Worm (Caenorhabditis elegans): Measurements from ENCODE around the gene ZK1307.8.

The ZK1307.8 gene

DNA sequence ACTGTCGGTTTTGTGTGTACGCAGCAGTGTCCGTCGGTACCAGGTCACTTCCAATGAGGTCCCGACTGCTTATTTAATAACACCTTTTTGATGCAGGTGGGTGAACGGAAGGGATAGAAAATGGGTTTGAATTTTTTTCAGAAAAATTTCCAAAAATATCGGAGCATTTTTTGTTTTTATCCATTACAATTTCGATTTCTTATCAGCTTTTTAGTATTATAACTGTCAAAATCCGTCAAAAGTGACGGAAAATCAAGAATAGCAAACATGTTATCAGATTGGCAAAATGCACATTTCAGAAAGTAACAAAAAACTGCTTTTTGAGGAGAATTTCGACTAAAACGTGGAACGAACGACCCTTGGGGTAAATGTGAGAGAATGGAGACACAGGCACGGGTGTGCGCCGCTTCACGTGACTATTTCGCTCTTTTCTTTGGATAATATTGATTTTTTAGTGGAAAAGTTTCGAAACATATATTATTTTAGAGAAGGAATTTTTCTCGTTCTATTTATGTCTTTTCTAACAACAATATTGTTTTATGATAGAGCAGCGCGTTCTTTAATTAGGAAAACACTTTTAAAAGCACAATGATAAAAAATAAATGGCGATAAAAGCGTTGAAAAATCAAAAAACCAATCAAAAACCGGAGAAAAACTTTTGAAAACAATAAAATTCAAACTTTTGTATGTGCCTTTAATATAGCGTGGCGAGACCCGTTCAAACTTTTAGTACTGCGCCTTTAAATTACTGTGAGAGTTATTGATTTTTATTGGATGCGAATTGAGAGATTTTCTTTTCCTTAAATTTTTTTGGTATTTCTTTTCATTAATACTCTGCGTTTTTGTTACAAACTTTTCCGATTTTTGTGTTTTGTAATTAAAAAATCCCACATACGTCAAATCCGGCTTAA lies 22.8 kb downstream of the ZK1307.8 start, which contains the start of gene sqv-8 (continued):
- TF ChIP-seq cebp-2 (GFP tag; IDR thresholded peaks at IDR 0.05) (no peak), lin-40 (tag; optimal IDR thresholded peaks at IDR 0.05) (no peak), dox-1 (GFP tag; IDR thresholded peaks at IDR 0.05) (0 out of 2 replicates have a peak, but pooled peaks have one; percentile 17), attf-6 (GFP tag; IDR thresholded peaks at IDR 0.05) (no peak), ceh-27 (GFP tag; optimal IDR thresholded peaks at IDR 0.05) (no peak), sea-2 (GFP tag; IDR thresholded peaks at IDR 0.05) (no peak), hsf-1 (GFP tag; IDR thresholded peaks at IDR 0.05) (no peak), ztf-6 (GFP tag; IDR thresholded peaks at IDR 0.05) (no peak), Y53F4B.3 (GFP tag; IDR thresholded peaks at IDR 0.05) (no peak), ztf-3 (GFP tag; optimal IDR thresholded peaks at IDR 0.05) (no peak), him-1 (tag; optimal IDR thresholded peaks at IDR 0.05) (no peak), D2030.7 (GFP tag; IDR thresholded peaks at IDR 0.05) (peak; percentile 62; the same call in 1 of the 2 replicates), madf-3 (GFP tag; IDR thresholded peaks at IDR 0.05) (no peak), madf-10 (tag; optimal IDR thresholded peaks at IDR 0.05) (no peak), ztf-18 (tag; optimal IDR thresholded peaks at IDR 0.05) (no peak), zim-3 (tag; optimal IDR thresholded peaks at IDR 0.05) (no peak), T07F8.4 (tag; optimal IDR thresholded peaks at IDR 0.05) (no peak), tlf-1 (GFP tag; optimal IDR thresholded peaks at IDR 0.05) (no peak), F23B12.7 (tag; optimal IDR thresholded peaks at IDR 0.05; ENCODE audit: insufficient read depth) (peak; percentile 12), F33H1.4 (GFP tag; IDR thresholded peaks at IDR 0.05) (peak; percentile 94), attf-5 (GFP tag; optimal IDR thresholded peaks at IDR 0.05) (peak; percentile 20), dpff-1 (tag; optimal IDR thresholded peaks at IDR 0.05) (no peak), nfyb-1 (GFP tag; IDR thresholded peaks at IDR 0.05) (no peak), mes-4 (tag; optimal IDR thresholded peaks at IDR 0.05) (no peak), repo-1 (tag; optimal IDR thresholded peaks at IDR 0.05) (no peak), C06A6.2 (GFP tag; conservative IDR thresholded peaks at IDR 0.05) (no peak), snpc-1.3 (tag; optimal IDR thresholded peaks at IDR 0.05; ENCODE audit: insufficient read depth) (peak; percentile 70), Y56A3A.18 (GFP tag; IDR thresholded peaks at IDR 0.05) (no peak), nhr-80 (tag; optimal IDR thresholded peaks at IDR 0.05) (peak; percentile 65), ZK185.1 (tag; optimal IDR thresholded peaks at IDR 0.05; ENCODE audit: poor library complexity, severe bottlenecking) (no peak), aptf-2 (GFP tag; conservative IDR thresholded peaks at IDR 0.05) (no peak), mcd-1 (GFP tag; IDR thresholded peaks at IDR 0.05) (no peak), madf-6 (GFP tag; IDR thresholded peaks at IDR 0.05) (peak; percentile 97), zfh-2 (GFP tag; conservative IDR thresholded peaks at IDR 0.05) (no peak), B0035.1 (tag; optimal IDR thresholded peaks at IDR 0.05) (no peak), let-607 (tag; optimal IDR thresholded peaks at IDR 0.05) (peak; percentile 37 to 43), bed-1 (GFP tag; IDR thresholded peaks at IDR 0.05) (no peak)

ce11 chrII:9649191-9649590 lies 24.8 kb downstream of the ZK1307.8 start, which contains the start of gene ZK1307.9:
ZK1307.9 (plus strand) TSS chrII:9649491.
- TF ChIP-seq madf-6 (GFP tag; IDR thresholded peaks at IDR 0.05) (peak; percentile 39; the same call in 1 of the 2 replicates), lag-1 (GFP tag; IDR thresholded peaks at IDR 0.05) (no peak), cebp-1 (GFP tag; IDR thresholded peaks at IDR 0.05) (no peak), cebp-1 (tag; optimal IDR thresholded peaks at IDR 0.05) (no peak), ama-1 (optimal IDR thresholded peaks at IDR 0.05) (peak; percentile 21), ama-1 (GFP tag; optimal IDR thresholded peaks at IDR 0.05) (no peak), egrh-3 (GFP tag; IDR thresholded peaks at IDR 0.05) (no peak), Y56A3A.18 (GFP tag; IDR thresholded peaks at IDR 0.05) (no peak), unc-62 (GFP tag; optimal IDR thresholded peaks at IDR 0.05) (no peak), ztf-26 (tag; optimal IDR thresholded peaks at IDR 0.05) (no peak), him-1 (tag; optimal IDR thresholded peaks at IDR 0.05) (no peak), F49E8.2 (tag; optimal IDR thresholded peaks at IDR 0.05; ENCODE audit: insufficient read depth) (no peak), sea-2 (GFP tag; IDR thresholded peaks at IDR 0.05) (no peak), lin-26 (GFP tag; IDR thresholded peaks at IDR 0.05) (no peak), Y95B8A.8 (GFP tag; IDR thresholded peaks at IDR 0.05) (no peak)
